Fruit fly (Drosophila melanogaster) whole organism, embryonic: ENCODE measurements around the gene Atat.

Experiments
- Asciz ChIP-seq: fragments of 200-800 bp; sonication (Bioruptor generic); optimal IDR thresholded peaks from 2 replicates; lab custom pipeline; 2017; ENCODE audit warnings: missing biosample characterization, mild to moderate bottlenecking, missing genetic modification characterization, missing genetic modification reagents
- B-H2 ChIP-seq: fragments of 200-800 bp; sonication (Bioruptor generic); optimal IDR thresholded peaks from 2 replicates; lab custom pipeline; 2018; ENCODE audit warnings: missing biosample characterization, mild to moderate bottlenecking, missing genetic modification characterization
- Bdp1 ChIP-seq: fragments of 200-800 bp; sonication (Bioruptor generic); optimal IDR thresholded peaks from 3 replicates; lab custom pipeline; 2016; ENCODE audit warnings: missing biosample characterization, missing genetic modification characterization
- Blimp-1 ChIP-seq: fragments of 200-800 bp; sonication (Bioruptor generic); optimal IDR thresholded peaks from 3 replicates; lab custom pipeline; 2018; ENCODE audit warnings: missing biosample characterization, missing genetic modification characterization, mild to moderate bottlenecking, moderate library complexity, missing genetic modification reagents
- CG1024 ChIP-seq: fragments of 200-800 bp; sonication (Bioruptor generic); IDR thresholded peaks from 2 replicates; pipeline ENCODE4 v1.3.6; 2022; ENCODE audit warnings: missing biosample characterization, missing genetic modification characterization
- CG11560 ChIP-seq: fragments of 200-800 bp; sonication (Bioruptor generic); IDR thresholded peaks from 3 replicates; pipeline ENCODE4 v1.3.6; 2022; ENCODE audit warnings: missing biosample characterization, missing genetic modification characterization
- CG11696 ChIP-seq: fragments of 200-800 bp; sonication (Bioruptor generic); IDR thresholded peaks from 2 replicates; pipeline ENCODE4 v1.3.6; 2022; ENCODE audit warnings: missing biosample characterization, missing genetic modification characterization
- CG14441 ChIP-seq: fragments of 200-800 bp; sonication (Bioruptor generic); IDR thresholded peaks from 2 replicates; pipeline ENCODE4 v1.3.6; 2022; ENCODE audit warnings: missing biosample characterization, missing genetic modification characterization
- CG14860 ChIP-seq: fragments of 200-800 bp; sonication (Bioruptor generic); IDR thresholded peaks from 3 replicates; pipeline ENCODE4 v1.3.6; 2022; ENCODE audit warnings: missing biosample characterization, missing genetic modification characterization; ENCODE audit not compliant: partially characterized antibody
- CG1603 ChIP-seq: fragments of 200-800 bp; sonication (Bioruptor generic); optimal IDR thresholded peaks from 2 replicates; lab custom pipeline; 2019; ENCODE audit warnings: missing biosample characterization, mild to moderate bottlenecking, missing genetic modification characterization, moderate library complexity
- CG17829 ChIP-seq: fragments of 200-800 bp; optimal IDR thresholded peaks from 2 replicates; lab custom pipeline; 2019; ENCODE audit warnings: missing biosample characterization, mild to moderate bottlenecking, missing genetic modification characterization, moderate library complexity
- CG2129 ChIP-seq: fragments of 200-800 bp; sonication (Bioruptor generic); IDR thresholded peaks from 2 replicates; pipeline ENCODE4 v1.3.6; 2022; ENCODE audit warnings: missing biosample characterization, missing genetic modification characterization; ENCODE audit not compliant: partially characterized antibody
- CG30020 ChIP-seq: fragments of 200-800 bp; optimal IDR thresholded peaks from 2 replicates; lab custom pipeline; 2019; ENCODE audit warnings: missing biosample characterization, mild to moderate bottlenecking, missing genetic modification characterization, moderate library complexity
- CG3281 ChIP-seq: fragments of 200-800 bp; sonication (Bioruptor generic); optimal IDR thresholded peaks from 3 replicates; lab custom pipeline; 2017; ENCODE audit warnings: missing biosample characterization, mild to moderate bottlenecking, missing genetic modification characterization
- CG3407 ChIP-seq: fragments of 200-800 bp; sonication (Bioruptor generic); optimal IDR thresholded peaks from 2 replicates; lab custom pipeline; 2018; ENCODE audit warnings: missing biosample characterization, mild to moderate bottlenecking, missing genetic modification characterization
- CG4328 ChIP-seq: fragments of 200-800 bp; sonication (Bioruptor generic); optimal IDR thresholded peaks from 3 replicates; lab custom pipeline; 2017; ENCODE audit warnings: missing biosample characterization, missing genetic modification reagents, missing genetic modification characterization
- CG5245 ChIP-seq: fragments of 200-800 bp; sonication (Bioruptor generic); optimal IDR thresholded peaks from 3 replicates; lab custom pipeline; 2016; ENCODE audit warnings: missing biosample characterization, missing genetic modification characterization
- CG6683 ChIP-seq: fragments of 200-800 bp; sonication (Bioruptor generic); optimal IDR thresholded peaks from 2 replicates; lab custom pipeline; 2017; ENCODE audit warnings: missing biosample characterization, mild to moderate bottlenecking, missing genetic modification characterization, missing genetic modification reagents
- CG6791 ChIP-seq: fragments of 200-800 bp; sonication (Bioruptor generic); IDR thresholded peaks from 3 replicates; pipeline ENCODE4 v1.3.6; 2022; ENCODE audit warnings: missing biosample characterization, missing genetic modification characterization; ENCODE audit not compliant: partially characterized antibody
- CG7556 ChIP-seq: fragments of 200-800 bp; sonication (Bioruptor generic); optimal IDR thresholded peaks from 2 replicates; lab custom pipeline; 2017; ENCODE audit warnings: missing biosample characterization, mild to moderate bottlenecking, missing genetic modification characterization
- CG8281 ChIP-seq: fragments of 200-800 bp; sonication (Bioruptor generic); optimal IDR thresholded peaks from 2 replicates; lab custom pipeline; 2018; ENCODE audit warnings: missing biosample characterization, mild to moderate bottlenecking, missing genetic modification characterization, moderate library complexity
- CG8944 ChIP-seq: fragments of 200-800 bp; sonication (Bioruptor generic); optimal IDR thresholded peaks from 3 replicates; lab custom pipeline; 2016; ENCODE audit warnings: missing biosample characterization, missing genetic modification characterization
- CTCF ChIP-seq: fragments of 200-800 bp; sonication (Bioruptor generic); optimal IDR thresholded peaks from 2 replicates; lab custom pipeline; 2017; ENCODE audit warnings: missing biosample characterization, mild to moderate bottlenecking, missing genetic modification characterization, moderate library complexity
- Chrac-16 ChIP-seq: fragments of 200-800 bp; sonication (Bioruptor generic); optimal IDR thresholded peaks from 3 replicates; lab custom pipeline; 2016; ENCODE audit warnings: missing biosample characterization, missing genetic modification characterization
- Dip2 ChIP-seq: fragments of 200-800 bp; sonication (Bioruptor generic); IDR thresholded peaks from 2 replicates; pipeline ENCODE4 v1.3.6; 2022; ENCODE audit warnings: missing biosample characterization, missing genetic modification characterization
- Dref ChIP-seq: fragments of 200-800 bp; sonication (Bioruptor generic); IDR thresholded peaks from 2 replicates; pipeline ENCODE4 v1.3.6; 2022; ENCODE audit warnings: missing biosample characterization, missing genetic modification characterization
- Drgx ChIP-seq: fragments of 200-800 bp; sonication (Bioruptor generic); IDR thresholded peaks from 2 replicates; pipeline ENCODE4 v1.3.6; 2022; ENCODE audit warnings: missing biosample characterization, missing genetic modification characterization
- ERR ChIP-seq: fragments of 200-800 bp; sonication (Bioruptor generic); optimal IDR thresholded peaks from 2 replicates; lab custom pipeline; 2016; ENCODE audit warnings: missing biosample characterization, missing genetic modification characterization
- Gsc ChIP-seq: fragments of 200-800 bp; sonication (Bioruptor generic); IDR thresholded peaks from 2 replicates; pipeline ENCODE4 v1.3.6; 2022; ENCODE audit warnings: missing biosample characterization, missing genetic modification characterization
- Hand ChIP-seq: fragments of 200-800 bp; sonication (Bioruptor generic); optimal IDR thresholded peaks from 2 replicates; lab custom pipeline; 2017; ENCODE audit warnings: mild to moderate bottlenecking, missing biosample characterization, missing genetic modification reagents, missing genetic modification characterization
- Max ChIP-seq: fragments of 200-800 bp; sonication (Bioruptor generic); optimal IDR thresholded peaks from 2 replicates; lab custom pipeline; 2016; ENCODE audit warnings: missing biosample characterization, mild to moderate bottlenecking, missing genetic modification characterization
- bigmax ChIP-seq: fragments of 200-800 bp; sonication (Bioruptor generic); optimal IDR thresholded peaks from 2 replicates; lab custom pipeline; 2018; ENCODE audit warnings: missing biosample characterization, mild to moderate bottlenecking, missing genetic modification characterization
- caup ChIP-seq: fragments of 200-800 bp; sonication (Bioruptor generic); optimal IDR thresholded peaks from 3 replicates; lab custom pipeline; 2017; ENCODE audit warnings: missing biosample characterization, mild to moderate bottlenecking, missing genetic modification characterization, moderate library complexity; ENCODE audit not compliant: severe bottlenecking
- danr ChIP-seq: fragments of 200-800 bp; sonication (Bioruptor generic); IDR thresholded peaks from 2 replicates; pipeline ENCODE4 v1.3.6; 2022; ENCODE audit warnings: missing biosample characterization, missing genetic modification characterization
- disco-r ChIP-seq: fragments of 200-800 bp; sonication (Bioruptor generic); optimal IDR thresholded peaks from 2 replicates; lab custom pipeline; 2016; ENCODE audit warnings: missing biosample characterization, missing genetic modification characterization
- esg ChIP-seq: fragments of 200-800 bp; sonication (Bioruptor generic); conservative IDR thresholded peaks from 2 replicates; pipeline ENCODE4 v1.3.6; 2022; ENCODE audit warnings: missing biosample characterization, missing genetic modification characterization
- eve ChIP-seq, 2 experiments: fragments of >200 bp; optimal IDR thresholded peaks; 2 replicates each; lab custom pipeline; 2017; ENCODE audit warnings: missing biosample characterization in 2 of 2, missing genetic modification characterization in 2 of 2
- fd3F ChIP-seq: fragments of 200-800 bp; sonication (Bioruptor generic); optimal IDR thresholded peaks from 2 replicates; lab custom pipeline; 2018; ENCODE audit warnings: missing biosample characterization, mild to moderate bottlenecking, missing genetic modification characterization, moderate library complexity
- mam ChIP-seq: fragments of 200-800 bp; sonication (Bioruptor generic); optimal IDR thresholded peaks from 3 replicates; lab custom pipeline; 2016; ENCODE audit warnings: missing biosample characterization, missing genetic modification characterization
- onecut ChIP-seq: fragments of 200-800 bp; sonication (Bioruptor generic); IDR thresholded peaks from 2 replicates; pipeline ENCODE4 v1.3.6; 2022; ENCODE audit warnings: missing biosample characterization, missing genetic modification characterization
- pita ChIP-seq: fragments of 200-800 bp; sonication (Bioruptor generic); optimal IDR thresholded peaks from 2 replicates; lab custom pipeline; 2017; ENCODE audit warnings: missing biosample characterization, mild to moderate bottlenecking, missing genetic modification characterization
- pnt ChIP-seq: fragments of 200-800 bp; sonication (Bioruptor generic); optimal IDR thresholded peaks from 3 replicates; lab custom pipeline; 2016; ENCODE audit warnings: missing biosample characterization, missing genetic modification characterization
- repo ChIP-seq: fragments of 200-800 bp; sonication (Bioruptor generic); optimal IDR thresholded peaks from 2 replicates; lab custom pipeline; 2016; ENCODE audit warnings: missing biosample characterization, missing genetic modification characterization
- row ChIP-seq: fragments of 200-800 bp; sonication (Bioruptor generic); IDR thresholded peaks from 3 replicates; pipeline ENCODE4 v1.3.6; 2022; ENCODE audit warnings: missing biosample characterization, missing genetic modification characterization
- sens ChIP-seq: fragments of 200-800 bp; sonication (Bioruptor generic); peaks from one replicate; lab custom pipeline; 2016; ENCODE audit warnings: missing biosample characterization, missing genetic modification characterization
- slbo ChIP-seq: fragments of 200-800 bp; sonication (Bioruptor generic); IDR thresholded peaks from 2 replicates; pipeline ENCODE4 v1.3.6; 2022; ENCODE audit warnings: missing biosample characterization, missing genetic modification characterization
- sqz ChIP-seq: fragments of 200-800 bp; sonication (Bioruptor generic); optimal IDR thresholded peaks from 3 replicates; lab custom pipeline; 2018; ENCODE audit warnings: missing biosample characterization, mild to moderate bottlenecking, missing genetic modification characterization
- tin ChIP-seq: fragments of 200-800 bp; sonication (Bioruptor generic); optimal IDR thresholded peaks from 3 replicates; lab custom pipeline; 2016; ENCODE audit warnings: missing biosample characterization, missing genetic modification characterization
- tll ChIP-seq, 2 experiments: fragments of 200-800 bp in 1 of 2; fragments of >200 bp in 1 of 2; sonication (Bioruptor generic) in 1 of 2; optimal IDR thresholded peaks; 2 replicates each; lab custom pipeline; 2017 to 2019; ENCODE audit warnings: missing biosample characterization in 2 of 2, missing genetic modification characterization in 2 of 2, mild to moderate bottlenecking in 1 of 2, moderate library complexity in 1 of 2
- unpg ChIP-seq: fragments of 200-800 bp; sonication (Bioruptor generic); optimal IDR thresholded peaks from 3 replicates; lab custom pipeline; 2018; ENCODE audit warnings: missing biosample characterization, mild to moderate bottlenecking, missing genetic modification characterization, moderate library complexity

Gene Atat

dm6 chr3L:9460775-9461491 lies 34.4 kb upstream of the Atat start, which contains the start of the genes CG3434 and CG44838 (continued):
- TF ChIP-seq caup (GFP tag; lab: Kevin White, UChicago) (peak; percentile 83), Max (peak; percentile 88), Blimp-1 (GFP tag; lab: Kevin White, UChicago) (peak; percentile 70), danr (GFP tag; lab: Robert Waterston, UW) (no peak), CG7556 (GFP tag; lab: Kevin White, UChicago) (peak; percentile 72), tin (GFP tag; lab: Kevin White, UChicago) (peak; percentile 84), pnt (peak; percentile 53), CG11560 (no peak; the same call in 2 of the 3 replicates), repo (GFP tag; lab: Kevin White, UChicago) (no peak), Hand (GFP tag; lab: Kevin White, UChicago) (peak; percentile 66), tll (GFP tag; optimal IDR thresholded peaks at IDR 0.05; lab: Kevin White, UChicago) (peak in 1 of 2 experiments; percentile 60), Chrac-16 (GFP tag; lab: Kevin White, UChicago) (peak; percentile 84), CG11696 (GFP tag; lab: Robert Waterston, UW) (peak; percentile 38), unpg (GFP tag; lab: Kevin White, UChicago) (peak; percentile 78), ERR (GFP tag; lab: Kevin White, UChicago) (no peak), CG2129 (GFP tag; lab: Robert Waterston, UW) (no peak), slbo (GFP tag; lab: Robert Waterston, UW) (peak; percentile 81), CG17829 (tag; lab: Kevin White, UChicago) (peak; percentile 83), CG8281 (tag; lab: Kevin White, UChicago) (peak; percentile 47), CG1024 (GFP tag; lab: Robert Waterston, UW) (0 out of 2 replicates have a peak, but pooled peaks have one; percentile 38), CG1603 (tag; lab: Kevin White, UChicago) (no peak), CG5245 (GFP tag; lab: Kevin White, UChicago) (peak; percentile 76), CG3407 (peak; percentile 63), pita (GFP tag; lab: Kevin White, UChicago) (no peak), fd3F (GFP tag; lab: Kevin White, UChicago) (peak; percentile 68), CG14441 (GFP tag; lab: Robert Waterston, UW) (peak; percentile 76), Drgx (GFP tag; lab: Robert Waterston, UW) (peak; percentile 58), mam (GFP tag; lab: Kevin White, UChicago) (peak; percentile 76), CG6791 (GFP tag; lab: Robert Waterston, UW) (no peak), Gsc (GFP tag; lab: Robert Waterston, UW) (no peak; the same call in 1 of the 2 replicates), Dref (GFP tag; lab: Robert Waterston, UW) (peak; percentile 66), bigmax (GFP tag; lab: Kevin White, UChicago) (peak; percentile 50), CTCF (GFP tag; lab: Kevin White, UChicago) (peak; percentile 60), eve (GFP tag; optimal IDR thresholded peaks at IDR 0.05; lab: Kevin White, UChicago) (no peak), CG30020 (tag; lab: Kevin White, UChicago) (peak; percentile 75), disco-r (no peak), CG8944 (GFP tag; lab: Kevin White, UChicago) (peak; percentile 55), Bdp1 (GFP tag; lab: Kevin White, UChicago) (peak; percentile 77), onecut (GFP tag; lab: Robert Waterston, UW) (peak; percentile 51), CG6683 (peak; percentile 62), B-H2 (peak; percentile 79), CG4328 (GFP tag; lab: Kevin White, UChicago) (peak; percentile 72), CG14860 (GFP tag; lab: Robert Waterston, UW) (no peak), row (GFP tag; lab: Robert Waterston, UW) (peak; percentile 94), esg (GFP tag; lab: Robert Waterston, UW) (peak; percentile 65), CG3281 (GFP tag; lab: Kevin White, UChicago) (peak; percentile 79), Asciz (peak; percentile 58), sqz (GFP tag; lab: Kevin White, UChicago) (peak; percentile 65), sens (GFP tag; lab: Kevin White, UChicago) (peak; percentile 95), Dip2 (GFP tag; lab: Robert Waterston, UW) (no peak)
